Worm (Caenorhabditis elegans) whole organism, midembryonic: ENCODE results near the gene col-14.

ENCODE experiments used
- T22C8.4 ChIP-seq: fragments of 200-800 bp; sonication (Bioruptor generic); IDR thresholded peaks from 2 replicates; pipeline ENCODE4 v1.3.6; 2022; ENCODE audit warnings: missing genetic modification characterization, missing compliant biosample characterization
- flt-1 ChIP-seq: fragments of 200-800 bp; sonication (Bioruptor generic); IDR thresholded peaks from 2 replicates; pipeline ENCODE4 v1.3.6; 2022; ENCODE audit warnings: missing genetic modification characterization, missing compliant biosample characterization
- tab-1 ChIP-seq: fragments of 200-800 bp; sonication (Bioruptor generic); IDR thresholded peaks from 2 replicates; pipeline ENCODE4 v1.3.6; 2022; ENCODE audit warnings: missing genetic modification characterization, missing compliant biosample characterization
- ztf-29 ChIP-seq: fragments of 200-800 bp; sonication (Bioruptor generic); IDR thresholded peaks from 2 replicates; pipeline ENCODE4 v1.3.6; 2022; ENCODE audit warnings: missing genetic modification reagents, missing genetic modification characterization, missing compliant biosample characterization

DNA sequence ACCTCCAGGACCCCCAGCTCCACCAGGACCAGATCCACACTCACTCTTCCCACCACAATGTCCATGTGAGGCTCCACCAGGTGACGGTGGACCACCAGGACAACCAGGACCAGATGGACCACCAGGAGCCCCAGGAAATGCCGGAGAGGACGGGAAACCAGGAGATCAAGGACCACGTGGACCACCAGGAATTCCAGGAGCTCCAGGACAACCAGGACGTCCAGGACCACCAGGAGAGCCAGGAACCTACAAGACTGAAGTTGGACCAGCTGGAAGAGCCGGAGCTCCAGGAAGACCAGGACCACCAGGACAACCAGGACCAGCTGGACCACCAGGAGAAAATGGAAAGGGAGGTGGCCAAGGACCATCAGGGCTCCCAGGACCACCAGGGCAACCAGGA, 906 bp downstream of the col-14 start:
- TF ChIP-seq flt-1 (GFP tag; lab: Robert Waterston, UW) (no peak), T22C8.4 (GFP tag; lab: Robert Waterston, UW) (no peak), tab-1 (GFP tag; lab: Robert Waterston, UW) (no peak), ztf-29 (GFP tag; lab: Robert Waterston, UW) (no peak)
